Fruit fly (Drosophila melanogaster) whole organism, embryonic: ENCODE results near the gene Orct2.

Source experiments
- Adf1 ChIP-seq: fragments of 200-800 bp; sonication (Bioruptor generic); IDR thresholded peaks from 2 replicates; pipeline ENCODE4 v1.3.6; 2022; ENCODE audit warnings: missing biosample characterization, missing genetic modification characterization
- Asciz ChIP-seq: fragments of 200-800 bp; sonication (Bioruptor generic); optimal IDR thresholded peaks from 2 replicates; lab custom pipeline; 2017; ENCODE audit warnings: missing biosample characterization, mild to moderate bottlenecking, missing genetic modification characterization, missing genetic modification reagents
- B-H2 ChIP-seq: fragments of 200-800 bp; sonication (Bioruptor generic); optimal IDR thresholded peaks from 2 replicates; lab custom pipeline; 2018; ENCODE audit warnings: missing biosample characterization, mild to moderate bottlenecking, missing genetic modification characterization
- Bgb ChIP-seq: fragments of 200-800 bp; sonication (Bioruptor generic); IDR thresholded peaks from 2 replicates; pipeline ENCODE4 v1.3.6; 2022; ENCODE audit warnings: missing biosample characterization, missing genetic modification characterization; ENCODE audit not compliant: partially characterized antibody
- CG10462 ChIP-seq: fragments of 200-800 bp; sonication (Bioruptor generic); optimal IDR thresholded peaks from 2 replicates; lab custom pipeline; 2016; ENCODE audit warnings: missing biosample characterization, missing genetic modification characterization
- CG11093 ChIP-seq: fragments of 200-800 bp; sonication (Bioruptor generic); IDR thresholded peaks from 3 replicates; pipeline ENCODE4 v1.3.6; 2022; ENCODE audit warnings: missing biosample characterization, missing genetic modification characterization
- CG12071 ChIP-seq: fragments of 200-800 bp; sonication (Bioruptor generic); optimal IDR thresholded peaks from 3 replicates; lab custom pipeline; 2018; ENCODE audit warnings: missing biosample characterization, mild to moderate bottlenecking, missing genetic modification characterization
- CG12769 ChIP-seq: fragments of 200-800 bp; sonication (Bioruptor generic); optimal IDR thresholded peaks from 2 replicates; lab custom pipeline; 2019; ENCODE audit warnings: missing biosample characterization, mild to moderate bottlenecking, missing genetic modification characterization, moderate library complexity
- CG13775 ChIP-seq: fragments of 200-800 bp; sonication (Bioruptor generic); optimal IDR thresholded peaks from 3 replicates; lab custom pipeline; 2017; ENCODE audit warnings: missing biosample characterization, mild to moderate bottlenecking, missing genetic modification characterization
- CG13894 ChIP-seq: fragments of 200-800 bp; sonication (Bioruptor generic); optimal IDR thresholded peaks from 3 replicates; lab custom pipeline; 2018; ENCODE audit warnings: missing biosample characterization, mild to moderate bottlenecking, missing genetic modification characterization, moderate library complexity
- CG17361 ChIP-seq: fragments of 200-800 bp; sonication (Bioruptor generic); IDR thresholded peaks from 3 replicates; pipeline ENCODE4 v1.3.6; 2022; ENCODE audit warnings: missing biosample characterization, missing genetic modification characterization
- CG17385 ChIP-seq: fragments of 200-800 bp; sonication (Bioruptor generic); optimal IDR thresholded peaks from 3 replicates; lab custom pipeline; 2018; ENCODE audit warnings: missing biosample characterization, mild to moderate bottlenecking, missing genetic modification characterization
- CG42726 ChIP-seq: fragments of 200-800 bp; sonication (Bioruptor generic); IDR thresholded peaks from 2 replicates; pipeline ENCODE4 v1.3.6; 2022; ENCODE audit warnings: missing biosample characterization, missing genetic modification characterization; ENCODE audit not compliant: partially characterized antibody
- CG4282 ChIP-seq: fragments of 200-800 bp; sonication (Bioruptor generic); optimal IDR thresholded peaks from 2 replicates; lab custom pipeline; 2016; ENCODE audit warnings: missing biosample characterization, missing genetic modification characterization
- CG43689 ChIP-seq: fragments of 200-800 bp; sonication (Bioruptor generic); IDR thresholded peaks from 2 replicates; pipeline ENCODE4 v1.3.6; 2022; ENCODE audit warnings: missing biosample characterization, missing genetic modification characterization
- CG6254 ChIP-seq: fragments of 200-800 bp; sonication (Bioruptor generic); optimal IDR thresholded peaks from 3 replicates; lab custom pipeline; 2017; ENCODE audit warnings: mild to moderate bottlenecking, missing biosample characterization, missing genetic modification reagents, missing genetic modification characterization
- CG6791 ChIP-seq: fragments of 200-800 bp; sonication (Bioruptor generic); IDR thresholded peaks from 3 replicates; pipeline ENCODE4 v1.3.6; 2022; ENCODE audit warnings: missing biosample characterization, missing genetic modification characterization; ENCODE audit not compliant: partially characterized antibody
- CG7928 ChIP-seq: fragments of 200-800 bp; sonication (Bioruptor generic); optimal IDR thresholded peaks from 2 replicates; lab custom pipeline; 2017; ENCODE audit warnings: missing biosample characterization, mild to moderate bottlenecking, missing genetic modification characterization
- CG7963 ChIP-seq: fragments of 200-800 bp; sonication (Bioruptor generic); IDR thresholded peaks from 3 replicates; pipeline ENCODE4 v1.3.6; 2022; ENCODE audit warnings: missing biosample characterization, missing genetic modification characterization; ENCODE audit not compliant: partially characterized antibody
- CG9437 ChIP-seq: fragments of 200-800 bp; sonication (Bioruptor generic); optimal IDR thresholded peaks from 2 replicates; lab custom pipeline; 2018; ENCODE audit warnings: missing biosample characterization, mild to moderate bottlenecking, missing genetic modification characterization
- CG9609 ChIP-seq: fragments of 200-800 bp; sonication (Bioruptor generic); optimal IDR thresholded peaks from 3 replicates; lab custom pipeline; 2016; ENCODE audit warnings: missing biosample characterization, missing genetic modification characterization
- CTCF ChIP-seq: fragments of 200-800 bp; sonication (Bioruptor generic); optimal IDR thresholded peaks from 2 replicates; lab custom pipeline; 2017; ENCODE audit warnings: missing biosample characterization, mild to moderate bottlenecking, missing genetic modification characterization, moderate library complexity
- CkIIα-i1 ChIP-seq: fragments of 200-800 bp; sonication (Bioruptor generic); IDR thresholded peaks from 2 replicates; pipeline ENCODE4 v1.3.6; 2022; ENCODE audit warnings: missing biosample characterization, missing genetic modification characterization
- Dip3 ChIP-seq: fragments of 200-800 bp; sonication (Bioruptor generic); optimal IDR thresholded peaks from 3 replicates; lab custom pipeline; 2016; ENCODE audit warnings: missing biosample characterization, missing genetic modification characterization
- Drgx ChIP-seq: fragments of 200-800 bp; sonication (Bioruptor generic); IDR thresholded peaks from 2 replicates; pipeline ENCODE4 v1.3.6; 2022; ENCODE audit warnings: missing biosample characterization, missing genetic modification characterization
- HmgD ChIP-seq: fragments of 200-800 bp; sonication (Bioruptor generic); optimal IDR thresholded peaks from 3 replicates; lab custom pipeline; 2016; ENCODE audit warnings: missing biosample characterization, missing genetic modification characterization
- Mad ChIP-seq: fragments of 200-800 bp; sonication (Bioruptor generic); optimal IDR thresholded peaks from 2 replicates; lab custom pipeline; 2016; ENCODE audit warnings: missing biosample characterization, missing genetic modification characterization
- Max ChIP-seq: fragments of 200-800 bp; sonication (Bioruptor generic); optimal IDR thresholded peaks from 2 replicates; lab custom pipeline; 2016; ENCODE audit warnings: missing biosample characterization, mild to moderate bottlenecking, missing genetic modification characterization
- NK7.1 ChIP-seq: fragments of 200-800 bp; sonication (Bioruptor generic); optimal IDR thresholded peaks from 3 replicates; lab custom pipeline; 2016; ENCODE audit warnings: missing biosample characterization, missing genetic modification characterization
- Nf-YA ChIP-seq: fragments of 200-800 bp; sonication (Bioruptor generic); IDR thresholded peaks from 2 replicates; pipeline ENCODE4 v1.3.6; 2022; ENCODE audit warnings: missing biosample characterization, missing genetic modification characterization
- Oaz ChIP-seq: fragments of 200-800 bp; sonication (Bioruptor generic); IDR thresholded peaks from 2 replicates; pipeline ENCODE4 v1.3.6; 2022; ENCODE audit warnings: missing biosample characterization, missing genetic modification characterization
- Optix ChIP-seq: fragments of 200-800 bp; sonication (Bioruptor generic); IDR thresholded peaks from 3 replicates; pipeline ENCODE4 v1.3.6; 2022; ENCODE audit warnings: missing biosample characterization, missing genetic modification characterization
- Side ChIP-seq: fragments of 200-800 bp; sonication (Bioruptor generic); optimal IDR thresholded peaks from 2 replicates; lab custom pipeline; 2016; ENCODE audit warnings: missing biosample characterization, missing genetic modification characterization
- Stat92E ChIP-seq, 3 experiments: fragments of >200 bp in 2 of 3; fragments of 200-800 bp in 1 of 3; sonication (Bioruptor generic) in 1 of 3; optimal IDR thresholded peaks; 2 replicates each; lab custom pipeline; 2017 to 2019; ENCODE audit warnings: missing biosample characterization in 3 of 3, missing genetic modification characterization in 3 of 3, mild to moderate bottlenecking in 1 of 3, moderate library complexity in 1 of 3
- bsh ChIP-seq, 2 experiments: fragments of 200-800 bp; sonication (Bioruptor generic); optimal IDR thresholded peaks; 2 replicates each; lab custom pipeline; 2017 to 2018; ENCODE audit warnings: mild to moderate bottlenecking in 2 of 2, missing biosample characterization in 2 of 2, missing genetic modification characterization in 2 of 2, moderate library complexity in 1 of 2
- cg ChIP-seq: fragments of 200-800 bp; sonication (Bioruptor generic); optimal IDR thresholded peaks from 3 replicates; lab custom pipeline; 2019; ENCODE audit warnings: missing biosample characterization, mild to moderate bottlenecking, missing genetic modification characterization, moderate library complexity
- chinmo ChIP-seq: fragments of 200-800 bp; sonication (Bioruptor generic); IDR thresholded peaks from 4 replicates; pipeline ENCODE4 v1.3.6; 2022; ENCODE audit warnings: missing biosample characterization, missing genetic modification characterization; ENCODE audit not compliant: partially characterized antibody
- da ChIP-seq: fragments of 200-800 bp; sonication (Bioruptor generic); optimal IDR thresholded peaks from 2 replicates; lab custom pipeline; 2016; ENCODE audit warnings: missing biosample characterization, missing genetic modification characterization
- disco-r ChIP-seq: fragments of 200-800 bp; sonication (Bioruptor generic); optimal IDR thresholded peaks from 2 replicates; lab custom pipeline; 2016; ENCODE audit warnings: missing biosample characterization, missing genetic modification characterization
- fru ChIP-seq: fragments of >200 bp; optimal IDR thresholded peaks from 2 replicates; lab custom pipeline; 2017
- gce ChIP-seq: fragments of 200-800 bp; sonication (Bioruptor generic); IDR thresholded peaks from 3 replicates; pipeline ENCODE4 v1.3.6; 2022; ENCODE audit warnings: missing biosample characterization, missing genetic modification characterization
- gsb-n ChIP-seq: fragments of 200-800 bp; sonication (Bioruptor generic); optimal IDR thresholded peaks from 3 replicates; lab custom pipeline; 2018; ENCODE audit warnings: missing biosample characterization, mild to moderate bottlenecking, missing genetic modification characterization
- gt ChIP-seq: fragments of 200-800 bp; sonication (Bioruptor generic); IDR thresholded peaks from 2 replicates; pipeline ENCODE4 v1.3.6; 2022; ENCODE audit warnings: missing biosample characterization, missing genetic modification characterization
- ind ChIP-seq: fragments of 200-800 bp; sonication (Bioruptor generic); optimal IDR thresholded peaks from 3 replicates; lab custom pipeline; 2016; ENCODE audit warnings: missing biosample characterization, missing genetic modification characterization
- peb ChIP-seq: fragments of 200-800 bp; sonication (Bioruptor generic); IDR thresholded peaks from 2 replicates; pipeline ENCODE4 v1.3.6; 2022; ENCODE audit warnings: missing biosample characterization, missing genetic modification characterization
- pfk ChIP-seq: fragments of 200-800 bp; sonication (Bioruptor generic); optimal IDR thresholded peaks from 2 replicates; lab custom pipeline; 2018; ENCODE audit warnings: missing biosample characterization, mild to moderate bottlenecking, missing genetic modification characterization, moderate library complexity
- sens ChIP-seq: fragments of 200-800 bp; sonication (Bioruptor generic); peaks from one replicate; lab custom pipeline; 2016; ENCODE audit warnings: missing biosample characterization, missing genetic modification characterization
- shn ChIP-seq: fragments of 200-800 bp; sonication (Bioruptor generic); optimal IDR thresholded peaks from 3 replicates; lab custom pipeline; 2016; ENCODE audit warnings: missing biosample characterization, missing genetic modification characterization
- usp ChIP-seq: fragments of >200 bp; optimal IDR thresholded peaks from 2 replicates; lab custom pipeline; 2017; ENCODE audit warnings: missing biosample characterization, missing genetic modification characterization
- wek ChIP-seq: fragments of 200-800 bp; sonication (Bioruptor generic); optimal IDR thresholded peaks from 3 replicates; lab custom pipeline; 2018; ENCODE audit warnings: missing biosample characterization, mild to moderate bottlenecking, missing genetic modification characterization, moderate library complexity
- zen2 ChIP-seq: fragments of 200-800 bp; sonication (Bioruptor generic); IDR thresholded peaks from 3 replicates; pipeline ENCODE4 v1.3.6; 2022; ENCODE audit warnings: missing biosample characterization, missing genetic modification characterization; ENCODE audit not compliant: partially characterized antibody
- zf30C ChIP-seq: fragments of 200-800 bp; sonication (Bioruptor generic); optimal IDR thresholded peaks from 3 replicates; lab custom pipeline; 2018; ENCODE audit warnings: missing biosample characterization, mild to moderate bottlenecking, missing genetic modification characterization

Gene Orct2

DNA sequence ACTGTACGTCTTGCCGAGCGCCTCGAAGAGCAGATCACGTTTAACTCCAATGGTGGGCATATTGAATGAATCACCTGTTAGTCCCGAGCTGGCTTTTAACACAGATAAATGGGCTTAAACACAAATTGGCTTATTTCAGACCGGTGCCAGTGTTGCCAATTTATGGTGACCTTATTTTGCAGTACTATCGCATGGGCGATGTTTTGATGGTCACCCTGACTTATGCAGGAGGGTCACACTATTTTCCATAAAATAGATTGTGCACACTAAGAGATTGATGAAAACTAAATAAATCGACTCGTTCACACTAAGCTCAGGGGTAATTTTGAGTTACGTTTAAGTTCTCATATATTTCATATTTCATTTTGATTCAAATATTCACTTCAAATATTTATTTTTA, 20.3 kb upstream of the Orct2 start, which contains the start of gene beta-PheRS (continued):
- TF ChIP-seq CG9437 (GFP tag; lab: Kevin White, UChicago), result no peak
- no peak for TF ChIP-seq CG6254 (GFP tag; lab: Kevin White, UChicago)
- TF ChIP-seq ind (GFP tag; lab: Kevin White, UChicago), result no peak
- peak; percentile 28 for TF ChIP-seq Dip3
- peak; percentile 23 for TF ChIP-seq wek (GFP tag; lab: Kevin White, UChicago)
- TF ChIP-seq zf30C, result no peak
- TF ChIP-seq cg (GFP tag; lab: Kevin White, UChicago), result no peak
- TF ChIP-seq CG9609, result peak; percentile 3
- TF ChIP-seq gt (GFP tag; lab: Robert Waterston, UW), result no peak
- no peak for TF ChIP-seq Stat92E (GFP tag; optimal IDR thresholded peaks at IDR 0.05; lab: Kevin White, UChicago)
- TF ChIP-seq sens (GFP tag; lab: Kevin White, UChicago), result no peak
- no peak for TF ChIP-seq Optix (GFP tag; lab: Robert Waterston, UW)
- TF ChIP-seq Oaz (GFP tag; lab: Robert Waterston, UW), result no peak
- TF ChIP-seq zen2, result peak; percentile 89
- no peak for TF ChIP-seq Asciz
- TF ChIP-seq CG17361 (GFP tag; lab: Robert Waterston, UW), result no peak
- TF ChIP-seq CG13775 (GFP tag; lab: Kevin White, UChicago), result peak; percentile 58
- TF ChIP-seq CG17385, result no peak
- TF ChIP-seq Max (GFP tag; lab: Kevin White, UChicago), result peak; percentile 73
- peak; percentile 51 for TF ChIP-seq shn (GFP tag; lab: Kevin White, UChicago)
- peak; percentile 59 for TF ChIP-seq Adf1 (GFP tag; lab: Robert Waterston, UW)
- no peak for TF ChIP-seq CG7928 (GFP tag; lab: Kevin White, UChicago)
- peak; percentile 97 for TF ChIP-seq CG42726
- no peak for TF ChIP-seq NK7.1 (GFP tag; lab: Kevin White, UChicago)
- peak; percentile 91 for TF ChIP-seq CG7963
- no peak for TF ChIP-seq gce (GFP tag; lab: Robert Waterston, UW)
- no peak for TF ChIP-seq B-H2 (GFP tag; lab: Kevin White, UChicago)
- TF ChIP-seq disco-r (GFP tag; lab: Kevin White, UChicago), result no peak
- TF ChIP-seq usp (GFP tag; lab: Kevin White, UChicago), result no peak
- TF ChIP-seq CG10462 (GFP tag; lab: Kevin White, UChicago), result no peak
- peak; percentile 10; the same call in 1 of the 2 replicates for TF ChIP-seq Drgx (GFP tag; lab: Robert Waterston, UW)
- TF ChIP-seq pfk (GFP tag; lab: Kevin White, UChicago), result peak; percentile 16
- TF ChIP-seq CG12769 (tag; lab: Kevin White, UChicago), result no peak
- peak; percentile 96 for TF ChIP-seq CG6791
- no peak for TF ChIP-seq CTCF (GFP tag; lab: Kevin White, UChicago)
- peak; percentile 64 for TF ChIP-seq Side (GFP tag; lab: Kevin White, UChicago)
- TF ChIP-seq chinmo (GFP tag; lab: Robert Waterston, UW), result peak; percentile 91; the same call in 2 of the 4 replicates
- TF ChIP-seq CkIIα-i1, result no peak
- TF ChIP-seq Nf-YA (GFP tag; lab: Robert Waterston, UW), result peak; percentile 34; the same call in 1 of the 2 replicates
- TF ChIP-seq CG13894 (tag; lab: Kevin White, UChicago), result no peak
- no peak for TF ChIP-seq fru (lab: Kevin White, UChicago)
- peak; percentile 96 for TF ChIP-seq Bgb (GFP tag; lab: Robert Waterston, UW)
- TF ChIP-seq HmgD (GFP tag; lab: Kevin White, UChicago), result peak; percentile 68
- no peak for TF ChIP-seq CG12071 (GFP tag; lab: Kevin White, UChicago)
- no peak for TF ChIP-seq CG43689 (GFP tag; lab: Robert Waterston, UW)
- TF ChIP-seq gsb-n (tag; lab: Kevin White, UChicago), result no peak
- no peak for TF ChIP-seq CG11093 (GFP tag; lab: Robert Waterston, UW)
- no peak for TF ChIP-seq bsh (GFP tag; optimal IDR thresholded peaks at IDR 0.05; lab: Kevin White, UChicago)
- no peak for TF ChIP-seq peb (GFP tag; lab: Robert Waterston, UW)
- TF ChIP-seq Mad, result peak; percentile 68
- no peak for TF ChIP-seq CG4282 (GFP tag; lab: Kevin White, UChicago)
- no peak for TF ChIP-seq da (GFP tag; lab: Kevin White, UChicago)
